Worm (Caenorhabditis elegans): ENCODE data around the gene srb-1.

Gene srb-1

ce11 chrII:5185955-5186539, 15.2 kb upstream of the srb-1 start (continued):
- TF ChIP-seq unc-39 (tag; optimal IDR thresholded peaks at IDR 0.05) (no peak), elt-2 (tag; optimal IDR thresholded peaks at IDR 0.05) (peak; percentile 99), pqm-1 (tag; optimal IDR thresholded peaks at IDR 0.05) (peak; percentile 95), ZK546.5 (tag; optimal IDR thresholded peaks at IDR 0.05) (no peak), ceh-16 (tag; optimal IDR thresholded peaks at IDR 0.05) (no peak), nhr-67 (tag; optimal IDR thresholded peaks at IDR 0.05) (no peak), ztf-11 (tag; optimal IDR thresholded peaks at IDR 0.05) (no peak), egl-27 (tag; optimal IDR thresholded peaks at IDR 0.05) (no peak), skn-1 (tag; optimal IDR thresholded peaks at IDR 0.05) (no peak), pha-4 (tag; optimal IDR thresholded peaks at IDR 0.05) (peak; percentile 43), ztf-4 (tag; optimal IDR thresholded peaks at IDR 0.05) (no peak)

- no peak for TF ChIP-seq ceh-16 (tag; optimal IDR thresholded peaks at IDR 0.05)
- no peak for TF ChIP-seq ceh-28 (tag; optimal IDR thresholded peaks at IDR 0.05)
- TF ChIP-seq pha-4 (tag; optimal IDR thresholded peaks at IDR 0.05) = peak; percentile 62
- peak; percentile 6 for TF ChIP-seq fos-1 (tag; optimal IDR thresholded peaks at IDR 0.05)
- no peak for TF ChIP-seq nfya-1 (tag; optimal IDR thresholded peaks at IDR 0.05; ENCODE audit: insufficient read depth)
- TF ChIP-seq elt-2 (tag; optimal IDR thresholded peaks at IDR 0.05) = peak; percentile 99
- TF ChIP-seq pqm-1 (tag; optimal IDR thresholded peaks at IDR 0.05) = peak; percentile 87
Measured at ce11 chrII:5184661-5185545, 14.1 kb upstream of the srb-1 start.

ce11 chrII:5183207-5183606, 12.4 kb upstream of the srb-1 start:
- TF ChIP-seq nhr-23 (tag; optimal IDR thresholded peaks at IDR 0.05) (peak; percentile 20), unc-62 (GFP tag; optimal IDR thresholded peaks at IDR 0.05) (no peak), nhr-25 (tag; optimal IDR thresholded peaks at IDR 0.05) (peak; percentile 50)

- TF ChIP-seq nhr-77 (tag; optimal IDR thresholded peaks at IDR 0.05) (no peak), egl-5 (tag; optimal IDR thresholded peaks at IDR 0.05) (no peak), tbx-2 (tag; optimal IDR thresholded peaks at IDR 0.05) (no peak), ceh-82 (tag; optimal IDR thresholded peaks at IDR 0.05) (no peak), nhr-28 (tag; optimal IDR thresholded peaks at IDR 0.05) (no peak), lsy-12 (tag; optimal IDR thresholded peaks at IDR 0.05) (no peak), nhr-43 (tag; optimal IDR thresholded peaks at IDR 0.05; ENCODE audit: poor library complexity, severe bottlenecking) (peak; percentile 68), fkh-10 (GFP tag; optimal IDR thresholded peaks at IDR 0.05) (no peak), lin-15B (tag; optimal IDR thresholded peaks at IDR 0.05) (no peak), fos-1 (tag; optimal IDR thresholded peaks at IDR 0.05) (no peak), unc-39 (tag; optimal IDR thresholded peaks at IDR 0.05) (no peak), ceh-16 (tag; optimal IDR thresholded peaks at IDR 0.05) (no peak), ceh-9 (tag; optimal IDR thresholded peaks at IDR 0.05) (no peak), nhr-67 (tag; optimal IDR thresholded peaks at IDR 0.05) (no peak), nhr-237 (tag; optimal IDR thresholded peaks at IDR 0.05) (no peak), ceh-28 (tag; optimal IDR thresholded peaks at IDR 0.05) (peak; percentile 11), zag-1 (tag; optimal IDR thresholded peaks at IDR 0.05) (no peak), ztf-4 (tag; optimal IDR thresholded peaks at IDR 0.05) (no peak), nhr-12 (tag; optimal IDR thresholded peaks at IDR 0.05) (no peak), nfya-1 (tag; optimal IDR thresholded peaks at IDR 0.05; ENCODE audit: insufficient read depth) (peak; percentile 71), jun-1 (tag; optimal IDR thresholded peaks at IDR 0.05) (peak; percentile 30), nhr-11 (tag; optimal IDR thresholded peaks at IDR 0.05) (no peak), eor-1 (tag; optimal IDR thresholded peaks at IDR 0.05) (no peak), pha-4 (tag; optimal IDR thresholded peaks at IDR 0.05) (peak; percentile 48), nhr-76 (tag; optimal IDR thresholded peaks at IDR 0.05) (no peak), skn-1 (tag; optimal IDR thresholded peaks at IDR 0.05) (peak; percentile 75), hmg-11 (tag; optimal IDR thresholded peaks at IDR 0.05) (peak; percentile 44), egl-27 (tag; optimal IDR thresholded peaks at IDR 0.05) (no peak), lin-39 (tag; optimal IDR thresholded peaks at IDR 0.05) (peak; percentile 30), mdl-1 (tag; optimal IDR thresholded peaks at IDR 0.05) (no peak), fkh-2 (tag; optimal IDR thresholded peaks at IDR 0.05) (no peak), snpc-4 (tag; optimal IDR thresholded peaks at IDR 0.05) (peak; percentile 20), elt-3 (tag; optimal IDR thresholded peaks at IDR 0.05) (no peak), ZK546.5 (tag; optimal IDR thresholded peaks at IDR 0.05) (no peak), R02D3.7 (tag; optimal IDR thresholded peaks at IDR 0.05) (no peak), ztf-11 (tag; optimal IDR thresholded peaks at IDR 0.05) (no peak), nhr-23 (tag; optimal IDR thresholded peaks at IDR 0.05) (peak; percentile 18), pqm-1 (tag; optimal IDR thresholded peaks at IDR 0.05) (peak; percentile 89), aly-2 (tag; optimal IDR thresholded peaks at IDR 0.05) (no peak), elt-2 (tag; optimal IDR thresholded peaks at IDR 0.05) (peak; percentile 99), elt-1 (tag; optimal IDR thresholded peaks at IDR 0.05) (peak; percentile 15)
Measured at ce11 chrII:5182451-5182850, 11.6 kb upstream of the srb-1 start.

Data from whole organism, L3 larva.